Fruit fly (Drosophila melanogaster) whole organism, embryonic: Measurements from ENCODE around the gene Doa.

ENCODE experiments used
- BEAF-32 ChIP-seq: fragments of 200-800 bp; sonication (Bioruptor generic); optimal IDR thresholded peaks from 3 replicates; lab custom pipeline; 2017; ENCODE audit warnings: missing biosample characterization, missing genetic modification characterization, mild to moderate bottlenecking, moderate library complexity, missing genetic modification reagents
- Bdp1 ChIP-seq: fragments of 200-800 bp; sonication (Bioruptor generic); optimal IDR thresholded peaks from 3 replicates; lab custom pipeline; 2016; ENCODE audit warnings: missing biosample characterization, missing genetic modification characterization
- CG11723 ChIP-seq: fragments of 200-800 bp; sonication (Bioruptor generic); optimal IDR thresholded peaks from 2 replicates; lab custom pipeline; 2017; ENCODE audit warnings: missing biosample characterization, mild to moderate bottlenecking, missing genetic modification characterization
- CG12299 ChIP-seq: fragments of 200-800 bp; sonication (Bioruptor generic); optimal IDR thresholded peaks from 2 replicates; lab custom pipeline; 2018; ENCODE audit warnings: missing biosample characterization, mild to moderate bottlenecking, missing genetic modification characterization
- CG1233 ChIP-seq: fragments of 200-800 bp; sonication (Bioruptor generic); optimal IDR thresholded peaks from 4 replicates; lab custom pipeline; 2018; ENCODE audit warnings: missing biosample characterization, mild to moderate bottlenecking, missing genetic modification characterization
- CG14441 ChIP-seq: fragments of 200-800 bp; sonication (Bioruptor generic); IDR thresholded peaks from 2 replicates; pipeline ENCODE4 v1.3.6; 2022; ENCODE audit warnings: missing biosample characterization, missing genetic modification characterization
- CG14710 ChIP-seq: fragments of 200-800 bp; sonication (Bioruptor generic); optimal IDR thresholded peaks from 3 replicates; lab custom pipeline; 2019; ENCODE audit warnings: missing biosample characterization, mild to moderate bottlenecking, missing genetic modification characterization, moderate library complexity
- CG15269 ChIP-seq: fragments of 200-800 bp; sonication (Bioruptor generic); optimal IDR thresholded peaks from 2 replicates; lab custom pipeline; 2018; ENCODE audit warnings: missing biosample characterization, mild to moderate bottlenecking, missing genetic modification characterization, moderate library complexity
- CG1647 ChIP-seq: fragments of 200-800 bp; sonication (Bioruptor generic); optimal IDR thresholded peaks from 3 replicates; lab custom pipeline; 2016; ENCODE audit warnings: missing biosample characterization, missing genetic modification characterization
- CG16779 ChIP-seq: fragments of 200-800 bp; sonication (Bioruptor generic); IDR thresholded peaks from 2 replicates; pipeline ENCODE4 v1.3.6; 2022; ENCODE audit warnings: missing biosample characterization, missing genetic modification characterization
- CG1832 ChIP-seq: fragments of 200-800 bp; sonication (Bioruptor generic); optimal IDR thresholded peaks from 2 replicates; lab custom pipeline; 2017; ENCODE audit warnings: missing biosample characterization, mild to moderate bottlenecking, missing genetic modification characterization, inconsistent platforms
- CG2712 ChIP-seq: fragments of 200-800 bp; optimal IDR thresholded peaks from 3 replicates; lab custom pipeline; 2019; ENCODE audit warnings: missing biosample characterization, mild to moderate bottlenecking, missing genetic modification characterization, moderate library complexity
- CG3065 ChIP-seq: fragments of 200-800 bp; sonication (Bioruptor generic); optimal IDR thresholded peaks from 2 replicates; lab custom pipeline; 2016; ENCODE audit warnings: missing biosample characterization, missing genetic modification characterization
- CG31224 ChIP-seq: fragments of 200-800 bp; sonication (Bioruptor generic); IDR thresholded peaks from 2 replicates; pipeline ENCODE4 v1.3.6; 2022; ENCODE audit warnings: missing biosample characterization, missing genetic modification characterization
- CG3163 ChIP-seq: fragments of 200-800 bp; sonication (Bioruptor generic); optimal IDR thresholded peaks from 3 replicates; lab custom pipeline; 2016; ENCODE audit warnings: missing biosample characterization, missing genetic modification characterization
- CG32532 ChIP-seq: fragments of 200-800 bp; sonication (Bioruptor generic); IDR thresholded peaks from 2 replicates; pipeline ENCODE4 v1.3.6; 2022; ENCODE audit warnings: missing biosample characterization, missing genetic modification characterization
- CG3726 ChIP-seq: fragments of 200-800 bp; sonication (Bioruptor generic); IDR thresholded peaks from 3 replicates; pipeline ENCODE4, ENCODE4 v1.3.6; 2022; ENCODE audit warnings: missing biosample characterization, missing genetic modification characterization
- CG4424 ChIP-seq: fragments of 200-800 bp; sonication (Bioruptor generic); optimal IDR thresholded peaks from 3 replicates; lab custom pipeline; 2016; ENCODE audit warnings: missing biosample characterization, missing genetic modification characterization
- CG7357 ChIP-seq: fragments of 200-800 bp; sonication (Bioruptor generic); IDR thresholded peaks from 3 replicates; pipeline ENCODE4 v1.3.6; 2022; ENCODE audit warnings: missing biosample characterization, missing genetic modification characterization
- CG7839 ChIP-seq: fragments of 200-800 bp; sonication (Bioruptor generic); optimal IDR thresholded peaks from 3 replicates; lab custom pipeline; 2018; ENCODE audit warnings: missing biosample characterization, mild to moderate bottlenecking, missing genetic modification characterization, moderate library complexity
- CG8359 ChIP-seq: fragments of 200-800 bp; sonication (Bioruptor generic); optimal IDR thresholded peaks from 2 replicates; lab custom pipeline; 2017; ENCODE audit warnings: missing biosample characterization, mild to moderate bottlenecking, missing genetic modification characterization, borderline replicate concordance
- Chrac-16 ChIP-seq: fragments of 200-800 bp; sonication (Bioruptor generic); optimal IDR thresholded peaks from 3 replicates; lab custom pipeline; 2016; ENCODE audit warnings: missing biosample characterization, missing genetic modification characterization
- Dbx ChIP-seq: fragments of 200-800 bp; sonication (Bioruptor generic); IDR thresholded peaks from 3 replicates; pipeline ENCODE4 v1.3.6; 2022; ENCODE audit warnings: missing biosample characterization, missing genetic modification characterization
- Ets65A ChIP-seq: fragments of 200-800 bp; sonication (Bioruptor generic); peaks from one replicate; lab custom pipeline; 2016; ENCODE audit warnings: missing biosample characterization, missing genetic modification characterization
- Gug ChIP-seq: fragments of 200-800 bp; sonication (Bioruptor generic); IDR thresholded peaks from 4 replicates; pipeline ENCODE4 v1.3.6; 2022; ENCODE audit warnings: missing biosample characterization, missing genetic modification characterization
- H2.0 ChIP-seq: fragments of 200-800 bp; sonication (Bioruptor generic); IDR thresholded peaks from 2 replicates; pipeline ENCODE4 v1.3.6; 2022; ENCODE audit warnings: missing biosample characterization, missing genetic modification characterization
- HLH54F ChIP-seq: fragments of 200-800 bp; sonication (Bioruptor generic); optimal IDR thresholded peaks from 3 replicates; lab custom pipeline; 2016; ENCODE audit warnings: missing biosample characterization, missing genetic modification characterization
- Hand ChIP-seq: fragments of 200-800 bp; sonication (Bioruptor generic); optimal IDR thresholded peaks from 2 replicates; lab custom pipeline; 2017; ENCODE audit warnings: mild to moderate bottlenecking, missing biosample characterization, missing genetic modification reagents, missing genetic modification characterization
- MBD-R2 ChIP-seq: fragments of 200-800 bp; sonication (Bioruptor generic); IDR thresholded peaks from 2 replicates; pipeline ENCODE4 v1.3.6; 2022; ENCODE audit warnings: missing biosample characterization, missing genetic modification characterization
- Max ChIP-seq: fragments of 200-800 bp; sonication (Bioruptor generic); optimal IDR thresholded peaks from 2 replicates; lab custom pipeline; 2016; ENCODE audit warnings: missing biosample characterization, mild to moderate bottlenecking, missing genetic modification characterization
- NK7.1 ChIP-seq: fragments of 200-800 bp; sonication (Bioruptor generic); optimal IDR thresholded peaks from 3 replicates; lab custom pipeline; 2016; ENCODE audit warnings: missing biosample characterization, missing genetic modification characterization
- Sox102F ChIP-seq: fragments of 200-800 bp; sonication (Bioruptor generic); optimal IDR thresholded peaks from 2 replicates; lab custom pipeline; 2018; ENCODE audit warnings: missing biosample characterization, mild to moderate bottlenecking, missing genetic modification characterization, moderate library complexity
- Xrp1 ChIP-seq: fragments of 200-800 bp; sonication (Bioruptor generic); IDR thresholded peaks from 2 replicates; pipeline ENCODE4 v1.3.6; 2022; ENCODE audit warnings: missing biosample characterization, missing genetic modification characterization
- abd-A ChIP-seq: fragments of 200-800 bp; sonication (Bioruptor generic); optimal IDR thresholded peaks from 3 replicates; lab custom pipeline; 2019; ENCODE audit warnings: missing biosample characterization, mild to moderate bottlenecking, missing genetic modification characterization, moderate library complexity
- az2 ChIP-seq: fragments of 200-800 bp; sonication (Bioruptor generic); optimal IDR thresholded peaks from 3 replicates; lab custom pipeline; 2016; ENCODE audit warnings: missing biosample characterization, missing genetic modification characterization
- da ChIP-seq: fragments of 200-800 bp; sonication (Bioruptor generic); optimal IDR thresholded peaks from 2 replicates; lab custom pipeline; 2016; ENCODE audit warnings: missing biosample characterization, missing genetic modification characterization
- dpn ChIP-seq, 2 experiments: fragments of 200-800 bp; sonication (Bioruptor generic); optimal IDR thresholded peaks; 3 replicates each; lab custom pipeline; 2016; ENCODE audit warnings: missing biosample characterization in 2 of 2, missing genetic modification characterization in 2 of 2
- fd3F ChIP-seq: fragments of 200-800 bp; sonication (Bioruptor generic); optimal IDR thresholded peaks from 2 replicates; lab custom pipeline; 2018; ENCODE audit warnings: missing biosample characterization, mild to moderate bottlenecking, missing genetic modification characterization, moderate library complexity
- h ChIP-seq: fragments of >200 bp; optimal IDR thresholded peaks from 2 replicates; lab custom pipeline; 2017
- kah ChIP-seq: fragments of 200-800 bp; sonication (Bioruptor generic); optimal IDR thresholded peaks from 2 replicates; lab custom pipeline; 2018; ENCODE audit warnings: missing biosample characterization, mild to moderate bottlenecking, missing genetic modification characterization
- pan ChIP-seq, 4 experiments: fragments of >200 bp in 3 of 4; fragments of 200-800 bp in 1 of 4; sonication (Bioruptor generic) in 1 of 4; optimal IDR thresholded peaks in 3 of 4; IDR thresholded peaks in 1 of 4; 2 replicates each; pipeline versions ENCODE4 v1.3.6 to Lab custom; 2017 to 2022; ENCODE audit warnings: missing biosample characterization in 2 of 4, missing genetic modification characterization in 2 of 4, mixed read lengths in 1 of 4
- pb ChIP-seq: fragments of 200-800 bp; sonication (Bioruptor generic); optimal IDR thresholded peaks from 3 replicates; lab custom pipeline; 2016; ENCODE audit warnings: missing biosample characterization, missing genetic modification characterization
- ro ChIP-seq: fragments of 200-800 bp; sonication (Bioruptor generic); IDR thresholded peaks from 2 replicates; pipeline ENCODE4 v1.3.6; 2022; ENCODE audit warnings: missing biosample characterization, missing genetic modification characterization
- slou ChIP-seq: fragments of 200-800 bp; sonication (Bioruptor generic); optimal IDR thresholded peaks from 3 replicates; lab custom pipeline; 2016; ENCODE audit warnings: missing biosample characterization, missing genetic modification characterization
- sob ChIP-seq: fragments of 200-800 bp; sonication (Bioruptor generic); IDR thresholded peaks from 2 replicates; pipeline ENCODE4 v1.3.6; 2022; ENCODE audit warnings: missing biosample characterization, missing genetic modification characterization
- tgo ChIP-seq: fragments of 200-800 bp; sonication (Bioruptor generic); IDR thresholded peaks from 3 replicates; pipeline ENCODE4 v1.3.6; 2022; ENCODE audit warnings: missing biosample characterization, missing genetic modification characterization
- usp ChIP-seq: fragments of >200 bp; optimal IDR thresholded peaks from 2 replicates; lab custom pipeline; 2017; ENCODE audit warnings: missing biosample characterization, missing genetic modification characterization
- vfl ChIP-seq: fragments of 200-800 bp; sonication (Bioruptor generic); optimal IDR thresholded peaks from 2 replicates; lab custom pipeline; 2016; ENCODE audit warnings: missing biosample characterization, missing genetic modification characterization
- zen2 ChIP-seq: fragments of 200-800 bp; sonication (Bioruptor generic); IDR thresholded peaks from 3 replicates; pipeline ENCODE4 v1.3.6; 2022; ENCODE audit warnings: missing biosample characterization, missing genetic modification characterization; ENCODE audit not compliant: partially characterized antibody

The Doa gene

DNA sequence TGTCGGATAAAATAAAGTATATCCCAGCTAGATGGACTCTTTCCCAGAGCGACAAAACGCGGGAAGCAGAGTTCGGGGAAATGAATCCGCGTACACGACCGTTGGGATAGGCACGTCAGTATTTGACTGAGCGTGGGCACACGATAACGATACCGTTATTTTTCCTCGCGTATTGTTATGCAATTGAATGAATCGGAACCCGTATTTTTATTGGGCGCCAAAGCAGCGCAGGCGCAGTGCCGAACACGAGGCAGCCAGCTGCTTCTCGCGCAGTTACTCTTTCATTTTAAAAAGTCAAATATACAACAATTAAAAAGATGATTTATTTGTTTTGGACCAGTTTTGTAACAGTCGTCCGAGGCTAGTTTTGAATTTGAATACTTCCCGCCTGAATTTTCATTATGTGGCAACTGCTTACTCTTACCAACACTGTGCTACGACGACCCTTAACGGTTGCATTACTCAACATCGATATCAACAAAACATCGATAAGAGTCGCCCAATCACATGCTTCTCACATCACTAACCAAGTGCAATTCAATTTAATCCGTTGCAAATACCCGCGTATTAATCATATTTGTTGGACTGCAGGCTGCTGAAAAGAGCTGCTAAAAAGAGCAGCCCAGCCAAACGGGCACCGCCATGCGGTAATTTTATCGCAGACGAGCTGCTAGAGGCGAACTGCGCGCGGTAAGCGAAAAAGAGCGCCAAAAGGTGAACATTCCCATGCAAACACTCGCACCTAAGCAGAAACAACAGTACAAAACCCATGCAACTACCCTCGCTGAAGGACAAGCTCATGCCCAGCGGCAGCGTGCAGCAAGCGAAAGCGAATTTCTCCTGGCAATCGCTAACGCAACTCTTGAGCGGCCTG lies at the start of gene Doa, which contains the start of gene CG33203 (continued):
- no peak for TF ChIP-seq ro
- TF ChIP-seq MBD-R2 (GFP tag; lab: Robert Waterston, UW) = peak; percentile 59
- peak; percentile 33; the same call in 1 of the 2 replicates for TF ChIP-seq H2.0 (GFP tag; lab: Robert Waterston, UW)
- TF ChIP-seq Dbx (GFP tag; lab: Robert Waterston, UW) = peak; percentile 59; the same call in 2 of the 3 replicates
- TF ChIP-seq pan (optimal IDR thresholded peaks at IDR 0.05; lab: Kevin White, UChicago) = no peak
- no peak for TF ChIP-seq pan (GFP tag; optimal IDR thresholded peaks at IDR 0.05 in 1 of 2, IDR thresholded peaks at IDR 0.05 in 1 of 2)
- TF ChIP-seq zen2 (GFP tag; lab: Robert Waterston, UW) = peak; percentile 75
- TF ChIP-seq sob (GFP tag; lab: Robert Waterston, UW) = peak; percentile 78
- peak; percentile 11 for TF ChIP-seq Chrac-16 (GFP tag; lab: Kevin White, UChicago)
- peak; percentile 68 for TF ChIP-seq CG14710 (tag; lab: Kevin White, UChicago)
- TF ChIP-seq CG2712 (tag; lab: Kevin White, UChicago) = peak; percentile 48
- no peak for TF ChIP-seq Max
- TF ChIP-seq HLH54F = peak; percentile 67
- TF ChIP-seq Hand (GFP tag; lab: Kevin White, UChicago) = no peak
- TF ChIP-seq fd3F (GFP tag; lab: Kevin White, UChicago) = no peak
- TF ChIP-seq CG1647 (GFP tag; lab: Kevin White, UChicago) = no peak
- TF ChIP-seq CG7357 (GFP tag; lab: Robert Waterston, UW) = no peak
- TF ChIP-seq CG3065 (GFP tag; lab: Kevin White, UChicago) = no peak
- TF ChIP-seq dpn (GFP tag; optimal IDR thresholded peaks at IDR 0.05; lab: Kevin White, UChicago) = peak; percentile 71 to 78
- peak; percentile 44; the same call in 1 of the 2 replicates for TF ChIP-seq CG32532 (GFP tag; lab: Robert Waterston, UW)
- TF ChIP-seq Sox102F (GFP tag; lab: Kevin White, UChicago) = no peak
- no peak for TF ChIP-seq CG16779 (GFP tag; lab: Robert Waterston, UW)
- no peak for TF ChIP-seq CG31224
- no peak for TF ChIP-seq da (GFP tag; lab: Kevin White, UChicago)
- TF ChIP-seq BEAF-32 = peak; percentile 95
- TF ChIP-seq slou (GFP tag; lab: Kevin White, UChicago) = peak; percentile 31
- TF ChIP-seq h (lab: Kevin White, UChicago) = no peak
- no peak for TF ChIP-seq usp (GFP tag; lab: Kevin White, UChicago)
- no peak for TF ChIP-seq NK7.1 (GFP tag; lab: Kevin White, UChicago)
- no peak for TF ChIP-seq CG1832 (GFP tag; lab: Kevin White, UChicago)
- TF ChIP-seq CG3726 (GFP tag; lab: Robert Waterston, UW) = 0 out of 3 replicates have a peak, but pooled peaks have one; percentile 37
- no peak for TF ChIP-seq CG11723 (GFP tag; lab: Kevin White, UChicago)
- TF ChIP-seq CG7839 (tag; lab: Kevin White, UChicago) = peak; percentile 6
- TF ChIP-seq Xrp1 (GFP tag; lab: Robert Waterston, UW) = peak; percentile 14; the same call in 1 of the 2 replicates
- TF ChIP-seq CG14441 (GFP tag; lab: Robert Waterston, UW) = peak; percentile 44; the same call in 1 of the 2 replicates
- peak; percentile 19 for TF ChIP-seq CG1233
- no peak for TF ChIP-seq CG8359 (GFP tag; lab: Kevin White, UChicago)
- no peak for TF ChIP-seq Bdp1 (GFP tag; lab: Kevin White, UChicago)
- peak; percentile 46 for TF ChIP-seq vfl
- peak; percentile 3 for TF ChIP-seq az2
- no peak for TF ChIP-seq pb (GFP tag; lab: Kevin White, UChicago)
- no peak for TF ChIP-seq CG15269
- TF ChIP-seq CG12299 (tag; lab: Kevin White, UChicago) = no peak
- TF ChIP-seq Ets65A = peak; percentile 95
- TF ChIP-seq tgo (GFP tag; lab: Robert Waterston, UW) = no peak; the same call in 1 of the 3 replicates
- TF ChIP-seq CG4424 (GFP tag; lab: Kevin White, UChicago) = peak; percentile 34
- peak; percentile 61 for TF ChIP-seq abd-A (tag; lab: Kevin White, UChicago)
- peak; percentile 26 for TF ChIP-seq CG3163
- no peak; the same call in 3 of the 4 replicates for TF ChIP-seq Gug (GFP tag; lab: Robert Waterston, UW)
- no peak for TF ChIP-seq kah (GFP tag; lab: Kevin White, UChicago)
